Worm (Caenorhabditis elegans) whole organism, mixed stage, embryonic: ENCODE data around the gene sdc-3.

ENCODE experiments used
- bed-3 ChIP-seq: fragments of 200-800 bp; sonication (Bioruptor generic); optimal IDR thresholded peaks from 3 replicates; lab custom pipeline; 2018; ENCODE audit warnings: mild to moderate bottlenecking, missing genetic modification characterization, moderate library complexity, missing compliant biosample characterization
- elt-1 ChIP-seq: sonication (generic microtip); optimal IDR thresholded peaks from 2 replicates; lab custom pipeline; 2017; ENCODE audit warnings: missing genetic modification characterization, mild to moderate bottlenecking, missing compliant biosample characterization, antibody characterized with exemption, moderate library complexity, borderline replicate concordance; ENCODE audit not compliant: insufficient read depth
- lin-13 ChIP-seq: fragments of 150-350 bp; optimal IDR thresholded peaks from 2 replicates; lab custom pipeline; 2014; ENCODE audit warnings: missing biosample characterization, missing genetic modification characterization
- mls-2 ChIP-seq: sonication (generic microtip); optimal IDR thresholded peaks from 2 replicates; lab custom pipeline; 2016; ENCODE audit warnings: mild to moderate bottlenecking, missing genetic modification characterization, moderate library complexity, missing compliant biosample characterization
- nhr-76 ChIP-seq: sonication (generic microtip); optimal IDR thresholded peaks from 2 replicates; lab custom pipeline; 2017; ENCODE audit warnings: missing biosample characterization, missing genetic modification characterization
- sem-2 ChIP-seq: fragments of 200-800 bp; sonication (Bioruptor generic); optimal IDR thresholded peaks from 2 replicates; lab custom pipeline; 2018; ENCODE audit warnings: mild to moderate bottlenecking, missing genetic modification characterization, missing compliant biosample characterization
- snpc-4 ChIP-seq: fragments of 150-350 bp; optimal IDR thresholded peaks from 2 replicates; lab custom pipeline; 2014; ENCODE audit warnings: missing biosample characterization, missing genetic modification characterization
- unc-62 ChIP-seq: fragments of 150-350 bp; optimal IDR thresholded peaks from 2 replicates; lab custom pipeline; 2014; ENCODE audit warnings: missing biosample characterization, missing genetic modification reagents, missing genetic modification characterization
- ztf-11 ChIP-seq: fragments of 150-350 bp; optimal IDR thresholded peaks from 2 replicates; lab custom pipeline; 2014; ENCODE audit warnings: missing biosample characterization, missing genetic modification characterization

DNA sequence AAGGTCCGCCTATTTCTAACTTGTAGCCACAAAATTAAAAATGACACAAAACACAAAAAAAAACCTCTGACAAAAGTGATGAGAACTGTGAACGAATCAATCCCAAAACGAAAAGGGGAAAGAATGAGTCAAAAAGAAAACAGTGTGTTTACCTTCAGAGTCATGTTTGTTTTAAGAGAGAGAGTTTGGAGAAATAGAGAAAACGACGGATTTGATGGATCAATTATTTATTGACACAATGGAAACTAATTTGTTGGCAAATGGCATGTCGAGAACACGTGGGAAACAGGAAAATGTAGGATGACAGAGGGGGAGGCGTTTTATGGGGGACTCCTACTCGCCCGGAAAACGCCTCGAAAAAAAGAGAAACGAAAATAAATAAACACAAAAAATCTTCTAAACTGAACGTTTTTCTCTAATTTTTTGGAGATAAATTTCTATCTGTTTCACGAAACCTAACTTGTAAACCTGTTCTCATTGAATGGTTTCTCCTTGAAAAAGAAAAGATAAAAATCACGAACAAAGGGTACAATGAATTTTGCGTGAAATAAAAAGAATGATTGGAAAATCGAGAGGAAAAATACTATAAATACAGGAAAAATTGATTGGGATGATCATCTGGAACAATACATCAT, 31.1 kb downstream of the sdc-3 start:
- no peak for TF ChIP-seq lin-13
- no peak for TF ChIP-seq ztf-11 (tag; lab: Kevin White, UChicago)
- TF ChIP-seq unc-62 (GFP tag; lab: Kevin White, UChicago): no peak
- no peak for TF ChIP-seq nhr-76
- no peak for TF ChIP-seq snpc-4 (tag; lab: Kevin White, UChicago)
- no peak for TF ChIP-seq mls-2 (tag; lab: Kevin White, UChicago)
- no peak for TF ChIP-seq elt-1 (tag; lab: Kevin White, UChicago)
- no peak for TF ChIP-seq sem-2 (GFP tag; lab: Kevin White, UChicago)
- TF ChIP-seq bed-3: no peak
